Worm (Caenorhabditis elegans) whole organism, young adult: ENCODE measurements around the gene aka-1.

Source experiments
- F33H1.4 ChIP-seq: fragments of 200-800 bp; sonication (Bioruptor generic); IDR thresholded peaks from 2 replicates; pipeline ENCODE4 v1.3.6; 2022; ENCODE audit warnings: missing genetic modification reagents, missing genetic modification characterization, missing compliant biosample characterization
- F55B11.4 ChIP-seq: sonication (generic microtip); optimal IDR thresholded peaks from 2 replicates; lab custom pipeline; 2016; ENCODE audit warnings: missing compliant biosample characterization, missing genetic modification characterization, borderline replicate concordance; ENCODE audit not compliant: insufficient read depth
- dox-1 ChIP-seq: fragments of 200-800 bp; sonication (Bioruptor generic); IDR thresholded peaks from 2 replicates; pipeline ENCODE4 v1.3.6; 2022; ENCODE audit warnings: missing genetic modification reagents, missing genetic modification characterization, missing compliant biosample characterization
- madf-3 ChIP-seq: fragments of 200-800 bp; sonication (Bioruptor generic); IDR thresholded peaks from 2 replicates; pipeline ENCODE4 v1.3.6; 2022; ENCODE audit warnings: missing genetic modification reagents, missing genetic modification characterization, missing compliant biosample characterization
- snpc-4 ChIP-seq, 5 experiments: fragments of 150-350 bp in 1 of 5; sonication (generic microtip) in 4 of 5; optimal IDR thresholded peaks; 2 replicates each; lab custom pipeline; 2014 to 2018; ENCODE audit warnings: missing genetic modification characterization in 5 of 5, missing biosample characterization in 3 of 5, antibody characterized with exemption in 2 of 5, mild to moderate bottlenecking in 2 of 5, missing compliant biosample characterization in 2 of 5, missing genotype in 2 of 5, moderate library complexity in 2 of 5, missing genetic modification reagents in 1 of 5
- ztf-3 ChIP-seq: fragments of 200-800 bp; sonication (Bioruptor generic); optimal IDR thresholded peaks from 2 replicates; lab custom pipeline; 2018; ENCODE audit warnings: mild to moderate bottlenecking, missing genetic modification characterization, missing compliant biosample characterization

ce11 chrII:7434182-7434581, 44.2 kb downstream of the aka-1 start, which contains the start of gene kcc-3:
- TF ChIP-seq ztf-3 (GFP tag; lab: Kevin White, UChicago): no peak
- TF ChIP-seq madf-3: no peak
- TF ChIP-seq F33H1.4 (GFP tag; lab: Robert Waterston, UW): no peak
- TF ChIP-seq snpc-4 (GFP tag; optimal IDR thresholded peaks at IDR 0.05; lab: Kevin White, UChicago): no peak
- TF ChIP-seq snpc-4 (tag; optimal IDR thresholded peaks at IDR 0.05; lab: Kevin White, UChicago): no peak
- TF ChIP-seq F55B11.4 (tag; lab: Kevin White, UChicago): no peak
- TF ChIP-seq dox-1 (GFP tag; lab: Robert Waterston, UW): no peak
